Worm (Caenorhabditis elegans): ENCODE measurements around the gene gfat-1.

DNA sequence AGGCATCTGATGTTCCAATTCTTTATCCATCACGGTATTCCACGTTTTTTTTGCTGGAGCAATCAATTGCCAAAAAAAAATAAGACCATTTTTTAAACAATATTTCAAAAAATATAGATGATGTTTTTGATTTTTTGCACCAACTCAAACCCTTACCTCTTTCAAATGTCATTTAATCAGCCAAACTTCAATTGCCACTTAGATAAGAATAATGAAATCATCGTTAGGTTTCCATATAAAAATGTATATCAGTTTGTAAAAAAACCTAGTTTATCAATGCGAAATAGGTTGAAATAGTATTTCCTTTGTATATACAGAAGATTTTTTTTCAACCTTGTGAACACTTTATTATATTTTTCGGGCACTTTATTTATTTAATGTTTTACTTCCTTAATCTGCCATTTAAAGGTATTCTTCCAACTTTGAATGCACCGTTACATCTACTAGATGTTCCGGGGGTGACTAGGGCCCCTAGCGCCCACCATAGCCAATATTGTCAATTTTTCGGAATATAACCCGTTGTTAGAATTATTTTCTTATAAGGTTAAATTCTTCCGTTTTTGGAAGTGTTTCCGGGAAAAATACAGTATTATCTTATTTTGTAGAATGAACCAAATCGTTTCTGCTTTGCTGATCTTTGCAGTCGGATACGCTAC lies 25.9 kb downstream of the gfat-1 start, which contains the start of the genes F54D5.23 and F54D5.4:
- TF ChIP-seq pha-4 (tag; optimal IDR thresholded peaks at IDR 0.05) = no peak
- no peak for TF ChIP-seq ccch-3 (GFP tag; optimal IDR thresholded peaks at IDR 0.05)
- no peak for TF ChIP-seq mel-28 (tag; optimal IDR thresholded peaks at IDR 0.05; ENCODE audit: borderline replicate concordance)
- no peak for TF ChIP-seq F49E8.2 (tag; optimal IDR thresholded peaks at IDR 0.05; ENCODE audit: insufficient read depth)
- no peak for TF ChIP-seq madf-10 (tag; optimal IDR thresholded peaks at IDR 0.05)
- TF ChIP-seq ceh-58 (GFP tag; IDR thresholded peaks at IDR 0.05) = no peak

Data from whole organism, young adult.